Fruit fly (Drosophila melanogaster) whole organism, embryonic: Measurements from ENCODE around the gene fzy.
A peak's percentile ranks its signal among the peaks of the same experiment; 100 is the strongest.

Source experiments
- Awh ChIP-seq: fragments of 200-800 bp; sonication (Bioruptor generic); IDR thresholded peaks from 2 replicates; pipeline ENCODE4, ENCODE4 v1.3.6; 2022; ENCODE audit warnings: missing biosample characterization, missing genetic modification characterization
- CG10147 ChIP-seq: fragments of 200-800 bp; sonication (Bioruptor generic); optimal IDR thresholded peaks from 2 replicates; lab custom pipeline; 2019; ENCODE audit warnings: missing biosample characterization, mild to moderate bottlenecking, missing genetic modification characterization, moderate library complexity
- CG10267 ChIP-seq: fragments of 200-800 bp; sonication (Bioruptor generic); optimal IDR thresholded peaks from 2 replicates; lab custom pipeline; 2018; ENCODE audit warnings: missing biosample characterization, mild to moderate bottlenecking, missing genetic modification characterization, moderate library complexity
- CG10565 ChIP-seq: fragments of 200-800 bp; sonication (Bioruptor generic); optimal IDR thresholded peaks from 3 replicates; lab custom pipeline; 2016; ENCODE audit warnings: missing biosample characterization, mild to moderate bottlenecking, missing genetic modification characterization
- CG11456 ChIP-seq: fragments of 200-800 bp; sonication (Bioruptor generic); IDR thresholded peaks from 3 replicates; pipeline ENCODE4 v1.3.6; 2022; ENCODE audit warnings: missing biosample characterization, missing genetic modification characterization
- CG14441 ChIP-seq: fragments of 200-800 bp; sonication (Bioruptor generic); IDR thresholded peaks from 2 replicates; pipeline ENCODE4 v1.3.6; 2022; ENCODE audit warnings: missing biosample characterization, missing genetic modification characterization
- CG1529 ChIP-seq: fragments of 200-800 bp; sonication (Bioruptor generic); optimal IDR thresholded peaks from 3 replicates; lab custom pipeline; 2018; ENCODE audit warnings: missing biosample characterization, missing genetic modification characterization
- CG15514 ChIP-seq: fragments of 200-800 bp; sonication (Bioruptor generic); optimal IDR thresholded peaks from 3 replicates; lab custom pipeline; 2017; ENCODE audit warnings: missing biosample characterization, missing genetic modification characterization, mild to moderate bottlenecking, moderate library complexity, missing genetic modification reagents
- CG17612 ChIP-seq: fragments of 200-800 bp; sonication (Bioruptor generic); IDR thresholded peaks from 2 replicates; pipeline ENCODE4 v1.3.6; 2022; ENCODE audit warnings: missing biosample characterization, missing genetic modification characterization
- CG1792 ChIP-seq: fragments of 200-800 bp; sonication (Bioruptor generic); optimal IDR thresholded peaks from 2 replicates; lab custom pipeline; 2016; ENCODE audit warnings: missing biosample characterization, missing genetic modification characterization
- CG3847 ChIP-seq: fragments of 200-800 bp; sonication (Bioruptor generic); IDR thresholded peaks from 2 replicates; pipeline ENCODE4 v1.3.6; 2022; ENCODE audit warnings: missing biosample characterization, missing genetic modification characterization
- CG5953 ChIP-seq: fragments of 200-800 bp; sonication (Bioruptor generic); IDR thresholded peaks from 2 replicates; pipeline ENCODE4 v1.3.6; 2022; ENCODE audit warnings: missing biosample characterization, missing genetic modification characterization
- CG6765 ChIP-seq: fragments of 200-800 bp; sonication (Bioruptor generic); optimal IDR thresholded peaks from 3 replicates; lab custom pipeline; 2017; ENCODE audit warnings: missing biosample characterization, mild to moderate bottlenecking, missing genetic modification characterization
- CG7271 ChIP-seq: fragments of 200-800 bp; sonication (Bioruptor generic); optimal IDR thresholded peaks from 2 replicates; lab custom pipeline; 2018; ENCODE audit warnings: missing biosample characterization, mild to moderate bottlenecking, missing genetic modification characterization, moderate library complexity
- CG7987 ChIP-seq: fragments of 200-800 bp; sonication (Bioruptor generic); optimal IDR thresholded peaks from 2 replicates; lab custom pipeline; 2018; ENCODE audit warnings: missing biosample characterization, mild to moderate bottlenecking, missing genetic modification characterization, moderate library complexity
- CG8924 ChIP-seq: fragments of 200-800 bp; optimal IDR thresholded peaks from 3 replicates; lab custom pipeline; 2019; ENCODE audit warnings: missing biosample characterization, mild to moderate bottlenecking, missing genetic modification characterization, moderate library complexity
- CG9817 ChIP-seq: fragments of 200-800 bp; sonication (Bioruptor generic); optimal IDR thresholded peaks from 2 replicates; lab custom pipeline; 2018; ENCODE audit warnings: missing biosample characterization, mild to moderate bottlenecking, missing genetic modification characterization, moderate library complexity
- CrebB ChIP-seq: fragments of 200-800 bp; sonication (Bioruptor generic); optimal IDR thresholded peaks from 3 replicates; lab custom pipeline; 2018; ENCODE audit warnings: missing biosample characterization, mild to moderate bottlenecking, missing genetic modification characterization
- D19B ChIP-seq: fragments of 200-800 bp; sonication (Bioruptor generic); optimal IDR thresholded peaks from 2 replicates; lab custom pipeline; 2017; ENCODE audit warnings: missing biosample characterization, mild to moderate bottlenecking, missing genetic modification characterization
- Ets65A ChIP-seq: fragments of 200-800 bp; sonication (Bioruptor generic); peaks from one replicate; lab custom pipeline; 2016; ENCODE audit warnings: missing biosample characterization, missing genetic modification characterization
- GATAe ChIP-seq: fragments of 200-800 bp; sonication (Bioruptor generic); conservative IDR thresholded peaks from 2 replicates; pipeline ENCODE4 v1.3.6; 2022; ENCODE audit warnings: missing biosample characterization, missing genetic modification characterization
- H15 ChIP-seq: fragments of 200-800 bp; sonication (Bioruptor generic); IDR thresholded peaks from 3 replicates; pipeline ENCODE4 v1.3.6; 2022; ENCODE audit warnings: missing biosample characterization, missing genetic modification characterization
- HHEX ChIP-seq: fragments of 200-800 bp; sonication (Bioruptor generic); optimal IDR thresholded peaks from 3 replicates; lab custom pipeline; 2017; ENCODE audit warnings: missing biosample characterization, mild to moderate bottlenecking, missing genetic modification characterization, missing genetic modification reagents
- HLH3B ChIP-seq: fragments of 200-800 bp; sonication (Bioruptor generic); IDR thresholded peaks from 2 replicates; pipeline ENCODE4 v1.3.6; 2022; ENCODE audit warnings: missing biosample characterization, missing genetic modification characterization
- HLHmδ ChIP-seq: fragments of 200-800 bp; sonication (Bioruptor generic); optimal IDR thresholded peaks from 2 replicates; lab custom pipeline; 2018; ENCODE audit warnings: missing biosample characterization, mild to moderate bottlenecking, missing genetic modification characterization, moderate library complexity
- Hmx ChIP-seq: fragments of 200-800 bp; sonication (Bioruptor generic); optimal IDR thresholded peaks from 2 replicates; lab custom pipeline; 2016; ENCODE audit warnings: missing biosample characterization, missing genetic modification characterization
- Lim3 ChIP-seq: fragments of 200-800 bp; sonication (Bioruptor generic); IDR thresholded peaks from 2 replicates; pipeline ENCODE4 v1.3.6; 2022; ENCODE audit warnings: missing biosample characterization, missing genetic modification characterization
- NC2α ChIP-seq: fragments of 200-800 bp; sonication (Bioruptor generic); optimal IDR thresholded peaks from 2 replicates; lab custom pipeline; 2016; ENCODE audit warnings: missing biosample characterization, missing genetic modification characterization
- NFAT ChIP-seq: fragments of 200-800 bp; sonication (Bioruptor generic); IDR thresholded peaks from 2 replicates; pipeline ENCODE4 v1.3.6; 2022; ENCODE audit warnings: missing biosample characterization, missing genetic modification characterization
- Sox100B ChIP-seq: fragments of 200-800 bp; sonication (Bioruptor generic); optimal IDR thresholded peaks from 3 replicates; lab custom pipeline; 2018; ENCODE audit warnings: missing biosample characterization, mild to moderate bottlenecking, missing genetic modification characterization
- Sox102F ChIP-seq: fragments of 200-800 bp; sonication (Bioruptor generic); optimal IDR thresholded peaks from 2 replicates; lab custom pipeline; 2018; ENCODE audit warnings: missing biosample characterization, mild to moderate bottlenecking, missing genetic modification characterization, moderate library complexity
- crp ChIP-seq, 2 experiments: fragments of 200-800 bp; sonication (Bioruptor generic); optimal IDR thresholded peaks; 2 replicates in 1 of 2; 3 replicates in 1 of 2; lab custom pipeline; 2017; ENCODE audit warnings: missing biosample characterization in 2 of 2, missing genetic modification characterization in 2 of 2, mild to moderate bottlenecking in 1 of 2, moderate library complexity in 1 of 2
- dan ChIP-seq: fragments of 200-800 bp; sonication (Bioruptor generic); IDR thresholded peaks from 2 replicates; pipeline ENCODE4 v1.3.6; 2022; ENCODE audit warnings: missing biosample characterization, missing genetic modification characterization
- eyg ChIP-seq: fragments of 200-800 bp; sonication (Bioruptor generic); optimal IDR thresholded peaks from 3 replicates; lab custom pipeline; 2016; ENCODE audit warnings: missing biosample characterization, missing genetic modification characterization
- ftz-f1 ChIP-seq: fragments of 200-800 bp; sonication (Bioruptor generic); optimal IDR thresholded peaks from 2 replicates; lab custom pipeline; 2016; ENCODE audit warnings: missing biosample characterization, missing genetic modification characterization
- gcm2 ChIP-seq: fragments of 200-800 bp; sonication (Bioruptor generic); optimal IDR thresholded peaks from 2 replicates; lab custom pipeline; 2016; ENCODE audit warnings: missing biosample characterization, missing genetic modification characterization
- gfzf ChIP-seq: fragments of 200-800 bp; sonication (Bioruptor generic); optimal IDR thresholded peaks from 2 replicates; lab custom pipeline; 2016; ENCODE audit warnings: missing biosample characterization, mild to moderate bottlenecking, missing genetic modification characterization, moderate library complexity
- hb ChIP-seq: fragments of 200-800 bp; sonication (Bioruptor generic); IDR thresholded peaks from 3 replicates; pipeline ENCODE4 v1.3.6; 2022; ENCODE audit warnings: missing biosample characterization, missing genetic modification characterization; ENCODE audit not compliant: partially characterized antibody
- insv ChIP-seq, 2 experiments: fragments of 200-800 bp; sonication (Bioruptor generic); optimal IDR thresholded peaks; 3 replicates each; lab custom pipeline; 2016 to 2018; ENCODE audit warnings: missing biosample characterization in 2 of 2, missing genetic modification characterization in 2 of 2
- kah ChIP-seq: fragments of 200-800 bp; sonication (Bioruptor generic); optimal IDR thresholded peaks from 2 replicates; lab custom pipeline; 2018; ENCODE audit warnings: missing biosample characterization, mild to moderate bottlenecking, missing genetic modification characterization
- lab ChIP-seq: fragments of 200-800 bp; sonication (Bioruptor generic); optimal IDR thresholded peaks from 3 replicates; lab custom pipeline; 2017; ENCODE audit warnings: missing biosample characterization, missing genetic modification characterization, mild to moderate bottlenecking, moderate library complexity, missing genetic modification reagents
- lilli ChIP-seq: fragments of 200-800 bp; sonication (Bioruptor generic); optimal IDR thresholded peaks from 3 replicates; lab custom pipeline; 2016; ENCODE audit warnings: missing biosample characterization, missing genetic modification characterization
- pros ChIP-seq: fragments of 200-800 bp; sonication (Bioruptor generic); optimal IDR thresholded peaks from 3 replicates; lab custom pipeline; 2019; ENCODE audit warnings: missing biosample characterization, mild to moderate bottlenecking, missing genetic modification characterization, moderate library complexity
- repo ChIP-seq: fragments of 200-800 bp; sonication (Bioruptor generic); optimal IDR thresholded peaks from 2 replicates; lab custom pipeline; 2016; ENCODE audit warnings: missing biosample characterization, missing genetic modification characterization
- run ChIP-seq: fragments of 200-800 bp; sonication (Bioruptor generic); optimal IDR thresholded peaks from 3 replicates; lab custom pipeline; 2018; ENCODE audit warnings: missing biosample characterization, mild to moderate bottlenecking, missing genetic modification characterization
- slp2 ChIP-seq: fragments of 200-800 bp; sonication (Bioruptor generic); optimal IDR thresholded peaks from 2 replicates; lab custom pipeline; 2016; ENCODE audit warnings: missing biosample characterization, missing genetic modification characterization
- stwl ChIP-seq: fragments of 200-800 bp; sonication (Bioruptor generic); optimal IDR thresholded peaks from 3 replicates; lab custom pipeline; 2018; ENCODE audit warnings: missing biosample characterization, mild to moderate bottlenecking, missing genetic modification characterization, moderate library complexity
- unc-4 ChIP-seq: fragments of 200-800 bp; sonication (Bioruptor generic); IDR thresholded peaks from 2 replicates; pipeline ENCODE4 v1.3.6; 2022; ENCODE audit warnings: missing biosample characterization, missing genetic modification characterization; ENCODE audit not compliant: partially characterized antibody
- unpg ChIP-seq: fragments of 200-800 bp; sonication (Bioruptor generic); optimal IDR thresholded peaks from 3 replicates; lab custom pipeline; 2018; ENCODE audit warnings: missing biosample characterization, mild to moderate bottlenecking, missing genetic modification characterization, moderate library complexity
- zen2 ChIP-seq: fragments of 200-800 bp; sonication (Bioruptor generic); IDR thresholded peaks from 3 replicates; pipeline ENCODE4 v1.3.6; 2022; ENCODE audit warnings: missing biosample characterization, missing genetic modification characterization; ENCODE audit not compliant: partially characterized antibody

Gene fzy

dm6 chr2L:16279774-16280252, 30.9 kb upstream of the fzy start (continued):
- TF ChIP-seq Hmx (GFP tag; lab: Kevin White, UChicago) = peak; percentile 74
- TF ChIP-seq NC2α = peak; percentile 72
- peak; percentile 96 for TF ChIP-seq CG8924 (tag; lab: Kevin White, UChicago)
- TF ChIP-seq Awh (GFP tag; lab: Robert Waterston, UW) = peak; percentile 68; the same call in 1 of the 2 replicates
- peak; percentile 90 for TF ChIP-seq HHEX
- TF ChIP-seq NFAT (GFP tag; lab: Robert Waterston, UW) = no peak
- TF ChIP-seq CG1792 (GFP tag; lab: Kevin White, UChicago) = peak; percentile 57
- TF ChIP-seq run = peak; percentile 91
- peak; percentile 86 for TF ChIP-seq CG10147 (GFP tag; lab: Kevin White, UChicago)
- peak; percentile 79 for TF ChIP-seq repo (GFP tag; lab: Kevin White, UChicago)
- TF ChIP-seq CrebB (tag; lab: Kevin White, UChicago) = peak; percentile 75
- no peak for TF ChIP-seq gfzf (GFP tag; lab: Kevin White, UChicago)
- no peak for TF ChIP-seq unc-4 (GFP tag; lab: Robert Waterston, UW)
- peak; percentile 86 for TF ChIP-seq slp2 (GFP tag; lab: Kevin White, UChicago)
- peak; percentile 67 for TF ChIP-seq CG6765 (GFP tag; lab: Kevin White, UChicago)
- peak; percentile 49 to 81 for TF ChIP-seq crp (GFP tag; optimal IDR thresholded peaks at IDR 0.05; lab: Kevin White, UChicago)
- peak; percentile 37 for TF ChIP-seq CG7271 (tag; lab: Kevin White, UChicago)
- TF ChIP-seq CG9817 (tag; lab: Kevin White, UChicago) = peak; percentile 79
- TF ChIP-seq hb (GFP tag; lab: Robert Waterston, UW) = no peak
- TF ChIP-seq CG1529 = peak; percentile 92
- no peak for TF ChIP-seq CG17612
- TF ChIP-seq CG10267 (tag; lab: Kevin White, UChicago) = peak; percentile 89
- peak; percentile 88 for TF ChIP-seq lilli (GFP tag; lab: Kevin White, UChicago)
- TF ChIP-seq ftz-f1 (GFP tag; lab: Kevin White, UChicago) = no peak
- TF ChIP-seq CG10565 = peak; percentile 45
- TF ChIP-seq H15 (GFP tag; lab: Robert Waterston, UW) = peak; percentile 74; the same call in 2 of the 3 replicates
- peak; percentile 72 for TF ChIP-seq CG14441 (GFP tag; lab: Robert Waterston, UW)
- TF ChIP-seq CG7987 (GFP tag; lab: Kevin White, UChicago) = peak; percentile 74
- no peak for TF ChIP-seq GATAe (GFP tag; lab: Robert Waterston, UW)
- peak; percentile 46; the same call in 1 of the 2 replicates for TF ChIP-seq CG3847 (GFP tag; lab: Robert Waterston, UW)
- TF ChIP-seq zen2 (GFP tag; lab: Robert Waterston, UW) = no peak
- TF ChIP-seq lab (GFP tag; lab: Kevin White, UChicago) = peak; percentile 84
- no peak for TF ChIP-seq pros (GFP tag; lab: Kevin White, UChicago)
- TF ChIP-seq Ets65A (GFP tag; lab: Kevin White, UChicago) = peak; percentile 94
- peak; percentile 55 for TF ChIP-seq Lim3 (GFP tag; lab: Robert Waterston, UW)
- TF ChIP-seq stwl = peak; percentile 48
- peak; percentile 94 for TF ChIP-seq unpg (GFP tag; lab: Kevin White, UChicago)

- TF ChIP-seq Sox100B (GFP tag; lab: Kevin White, UChicago) (peak; percentile 25), Ets65A (GFP tag; lab: Kevin White, UChicago) (peak; percentile 38), HLHmδ (GFP tag; lab: Kevin White, UChicago) (peak; percentile 35), CG5953 (GFP tag; lab: Robert Waterston, UW) (no peak), Sox102F (GFP tag; lab: Kevin White, UChicago) (no peak), dan (GFP tag; lab: Robert Waterston, UW) (no peak), insv (GFP tag; optimal IDR thresholded peaks at IDR 0.05; lab: Kevin White, UChicago) (no peak), kah (no peak), gcm2 (no peak), eyg (GFP tag; lab: Kevin White, UChicago) (no peak), CG11456 (GFP tag; lab: Robert Waterston, UW) (no peak), HLH3B (no peak), CG10267 (tag; lab: Kevin White, UChicago) (peak; percentile 8), CG15514 (GFP tag; lab: Kevin White, UChicago) (no peak), D19B (GFP tag; lab: Kevin White, UChicago) (no peak)
These were observed 29.2 kb upstream of the fzy start for dm6 chr2L:16281419-16282076.
